Worm (Caenorhabditis elegans) whole organism, young adult: Measurements from ENCODE around the gene gpa-5.

Source experiments
- B0019.2 ChIP-seq: fragments of 200-800 bp; sonication (Bioruptor generic); conservative IDR thresholded peaks from 2 replicates; pipeline ENCODE4 v1.3.6; 2022; ENCODE audit warnings: missing genetic modification reagents, missing genetic modification characterization, missing compliant biosample characterization
- B0035.1 ChIP-seq: sonication (generic microtip); optimal IDR thresholded peaks from 2 replicates; lab custom pipeline; 2016; ENCODE audit warnings: missing genetic modification characterization, mild to moderate bottlenecking, missing compliant biosample characterization, missing genotype, missing genetic modification reagents
- B0261.1 ChIP-seq: sonication (generic microtip); optimal IDR thresholded peaks from 2 replicates; lab custom pipeline; 2016; ENCODE audit warnings: mild to moderate bottlenecking, missing genetic modification characterization, moderate library complexity, missing compliant biosample characterization
- D2030.7 ChIP-seq: fragments of 200-800 bp; sonication (Bioruptor generic); IDR thresholded peaks from 2 replicates; pipeline ENCODE4 v1.3.6; 2022; ENCODE audit warnings: missing genetic modification reagents, missing genetic modification characterization, missing compliant biosample characterization
- F49E8.2 ChIP-seq: sonication (generic microtip); optimal IDR thresholded peaks from 3 replicates; lab custom pipeline; 2017; ENCODE audit warnings: missing genetic modification characterization, mild to moderate bottlenecking, missing compliant biosample characterization, antibody characterized with exemption, moderate library complexity; ENCODE audit not compliant: insufficient read depth
- Y79H2A.3 ChIP-seq: fragments of 200-800 bp; sonication (Bioruptor generic); conservative IDR thresholded peaks from 2 replicates; pipeline ENCODE4 v1.3.6; 2022; ENCODE audit warnings: missing genetic modification reagents, missing genetic modification characterization, missing compliant biosample characterization
- atf-7 ChIP-seq: sonication (generic microtip); optimal IDR thresholded peaks from 2 replicates; lab custom pipeline; 2017; ENCODE audit warnings: mild to moderate bottlenecking, missing genetic modification characterization, missing compliant biosample characterization
- attf-5 ChIP-seq: fragments of 200-800 bp; sonication (Bioruptor generic); optimal IDR thresholded peaks from 2 replicates; lab custom pipeline; 2018; ENCODE audit warnings: mild to moderate bottlenecking, missing genetic modification characterization, missing compliant biosample characterization
- attf-6 ChIP-seq: fragments of 200-800 bp; sonication (Bioruptor generic); IDR thresholded peaks from 2 replicates; pipeline ENCODE4 v1.3.6; 2022; ENCODE audit warnings: missing genetic modification reagents, missing genetic modification characterization, missing compliant biosample characterization
- ceh-27 ChIP-seq: fragments of 200-800 bp; sonication (Bioruptor generic); optimal IDR thresholded peaks from 2 replicates; lab custom pipeline; 2018; ENCODE audit warnings: mild to moderate bottlenecking, missing genetic modification characterization, moderate library complexity, missing compliant biosample characterization
- ceh-91 ChIP-seq: fragments of 200-800 bp; sonication (Bioruptor generic); IDR thresholded peaks from 2 replicates; pipeline ENCODE4 v1.3.6; 2022; ENCODE audit warnings: missing genetic modification reagents, missing genetic modification characterization, missing compliant biosample characterization
- dox-1 ChIP-seq: fragments of 200-800 bp; sonication (Bioruptor generic); IDR thresholded peaks from 2 replicates; pipeline ENCODE4 v1.3.6; 2022; ENCODE audit warnings: missing genetic modification reagents, missing genetic modification characterization, missing compliant biosample characterization
- efl-1 ChIP-seq: fragments of 150-350 bp; optimal IDR thresholded peaks from 2 replicates; lab custom pipeline; 2014; ENCODE audit warnings: missing biosample characterization, missing genetic modification reagents, missing genetic modification characterization
- egrh-3 ChIP-seq: fragments of 200-800 bp; sonication (Bioruptor generic); IDR thresholded peaks from 2 replicates; pipeline ENCODE4 v1.3.6; 2022; ENCODE audit warnings: missing genetic modification reagents, missing genetic modification characterization, missing compliant biosample characterization
- him-1 ChIP-seq: sonication (generic microtip); optimal IDR thresholded peaks from 2 replicates; lab custom pipeline; 2016; ENCODE audit warnings: missing genotype, missing genetic modification reagents, missing genetic modification characterization, missing compliant biosample characterization
- hmg-20 ChIP-seq: fragments of 200-800 bp; sonication (Bioruptor generic); IDR thresholded peaks from 2 replicates; pipeline ENCODE4 v1.3.6; 2022; ENCODE audit warnings: missing genetic modification reagents, missing genetic modification characterization, missing compliant biosample characterization
- hrde-1 ChIP-seq: sonication (generic microtip); optimal IDR thresholded peaks from 2 replicates; lab custom pipeline; 2016; ENCODE audit warnings: missing genetic modification characterization, mild to moderate bottlenecking, missing compliant biosample characterization, moderate library complexity, missing genotype, missing genetic modification reagents, borderline replicate concordance
- hsf-1 ChIP-seq: fragments of 200-800 bp; sonication (Bioruptor generic); IDR thresholded peaks from 2 replicates; pipeline ENCODE4 v1.3.6; 2022; ENCODE audit warnings: missing genetic modification reagents, missing genetic modification characterization, missing compliant biosample characterization
- let-607 ChIP-seq, 2 experiments: fragments of 200-800 bp in 1 of 2; sonication (Bioruptor generic) in 1 of 2; sonication (generic microtip) in 1 of 2; optimal IDR thresholded peaks; 2 replicates each; lab custom pipeline; 2016 to 2018; ENCODE audit warnings: mild to moderate bottlenecking in 2 of 2, missing compliant biosample characterization in 2 of 2, missing genetic modification characterization in 2 of 2, moderate library complexity in 2 of 2, missing genotype in 1 of 2
- lin-26 ChIP-seq: fragments of 200-800 bp; sonication (Bioruptor generic); IDR thresholded peaks from 2 replicates; pipeline ENCODE4 v1.3.6; 2022; ENCODE audit warnings: missing genetic modification reagents, missing genetic modification characterization, missing compliant biosample characterization
- lin-54 ChIP-seq: fragments of 200-800 bp; sonication (Bioruptor generic); optimal IDR thresholded peaks from 2 replicates; lab custom pipeline; 2018; ENCODE audit warnings: mild to moderate bottlenecking, missing genetic modification characterization, missing compliant biosample characterization
- lir-1 ChIP-seq: fragments of 200-800 bp; sonication (Bioruptor generic); conservative IDR thresholded peaks from 2 replicates; pipeline ENCODE4 v1.3.6; 2022; ENCODE audit warnings: missing genetic modification reagents, missing genetic modification characterization, missing compliant biosample characterization
- lsl-1 ChIP-seq: fragments of 200-800 bp; sonication (Bioruptor generic); optimal IDR thresholded peaks from 2 replicates; lab custom pipeline; 2018; ENCODE audit warnings: mild to moderate bottlenecking, missing genetic modification characterization, moderate library complexity, missing compliant biosample characterization
- madf-10 ChIP-seq: sonication (generic microtip); optimal IDR thresholded peaks from 2 replicates; lab custom pipeline; 2016; ENCODE audit warnings: mild to moderate bottlenecking, missing genetic modification characterization, missing compliant biosample characterization
- madf-3 ChIP-seq: fragments of 200-800 bp; sonication (Bioruptor generic); IDR thresholded peaks from 2 replicates; pipeline ENCODE4 v1.3.6; 2022; ENCODE audit warnings: missing genetic modification reagents, missing genetic modification characterization, missing compliant biosample characterization
- madf-8 ChIP-seq: fragments of 200-800 bp; sonication (Bioruptor generic); conservative IDR thresholded peaks from 2 replicates; pipeline ENCODE4 v1.3.6; 2022; ENCODE audit warnings: missing genetic modification reagents, missing genetic modification characterization, missing compliant biosample characterization
- mel-28 ChIP-seq: sonication (generic microtip); optimal IDR thresholded peaks from 2 replicates; lab custom pipeline; 2016; ENCODE audit warnings: borderline replicate concordance, mild to moderate bottlenecking, missing genetic modification characterization, missing compliant biosample characterization
- mes-4 ChIP-seq: sonication (generic microtip); optimal IDR thresholded peaks from 2 replicates; lab custom pipeline; 2016; ENCODE audit warnings: missing genotype, missing genetic modification characterization, missing compliant biosample characterization
- nhr-120 ChIP-seq: fragments of 200-800 bp; sonication (Bioruptor generic); IDR thresholded peaks from 2 replicates; pipeline ENCODE4 v1.3.6; 2022; ENCODE audit warnings: missing genetic modification characterization, missing compliant biosample characterization
- nhr-179 ChIP-seq: sonication (generic microtip); optimal IDR thresholded peaks from 2 replicates; lab custom pipeline; 2016; ENCODE audit warnings: mild to moderate bottlenecking, missing genetic modification characterization, missing compliant biosample characterization
- rcor-1 ChIP-seq: fragments of 200-800 bp; sonication (Bioruptor generic); IDR thresholded peaks from 2 replicates; pipeline ENCODE4 v1.3.6; 2022; ENCODE audit warnings: missing genetic modification reagents, missing genetic modification characterization, missing compliant biosample characterization
- rec-8 ChIP-seq, 2 experiments: sonication (generic microtip); optimal IDR thresholded peaks; 2 replicates each; lab custom pipeline; 2016; ENCODE audit warnings: mild to moderate bottlenecking in 2 of 2, missing genetic modification characterization in 2 of 2, missing genetic modification reagents in 2 of 2, missing genotype in 2 of 2, missing biosample characterization in 1 of 2, missing compliant biosample characterization in 1 of 2, moderate library complexity in 1 of 2
- repo-1 ChIP-seq: sonication (generic microtip); optimal IDR thresholded peaks from 2 replicates; lab custom pipeline; 2017; ENCODE audit warnings: mild to moderate bottlenecking, missing genetic modification characterization, missing compliant biosample characterization
- rpc-1 ChIP-seq, 2 experiments: fragments of 150-350 bp in 1 of 2; sonication (generic microtip) in 1 of 2; optimal IDR thresholded peaks; 2 replicates each; lab custom pipeline; 2014 to 2018; ENCODE audit warnings: missing biosample characterization in 1 of 2, missing genetic modification characterization in 1 of 2, missing genetic modification reagents in 1 of 2, missing genotype in 1 of 2
- snpc-1.1 ChIP-seq: sonication (generic microtip); optimal IDR thresholded peaks from 2 replicates; lab custom pipeline; 2017; ENCODE audit warnings: missing genetic modification characterization, mild to moderate bottlenecking, missing compliant biosample characterization, antibody characterized with exemption, moderate library complexity, missing genotype, missing genetic modification reagents; ENCODE audit not compliant: insufficient read depth
- snpc-1.3 ChIP-seq: sonication (generic microtip); optimal IDR thresholded peaks from 2 replicates; lab custom pipeline; 2017; ENCODE audit warnings: missing genetic modification characterization, mild to moderate bottlenecking, missing compliant biosample characterization, antibody characterized with exemption, moderate library complexity, missing genotype, missing genetic modification reagents; ENCODE audit not compliant: insufficient read depth
- sptf-2 ChIP-seq: fragments of 200-800 bp; sonication (Bioruptor generic); optimal IDR thresholded peaks from 2 replicates; lab custom pipeline; 2018; ENCODE audit warnings: mild to moderate bottlenecking, missing genetic modification characterization, missing compliant biosample characterization
- tbp1 ChIP-seq: fragments of 200-800 bp; sonication (Bioruptor generic); optimal IDR thresholded peaks from 2 replicates; lab custom pipeline; 2018; ENCODE audit warnings: mild to moderate bottlenecking, missing genetic modification characterization, missing compliant biosample characterization
- tbx-9 ChIP-seq: sonication (generic microtip); optimal IDR thresholded peaks from 2 replicates; lab custom pipeline; 2016; ENCODE audit warnings: borderline replicate concordance, missing genetic modification characterization, inconsistent platforms, missing compliant biosample characterization
- unc-130 ChIP-seq: sonication (generic microtip); optimal IDR thresholded peaks from 2 replicates; lab custom pipeline; 2016; ENCODE audit warnings: missing genetic modification reagents, missing genetic modification characterization, missing compliant biosample characterization
- ztf-18 ChIP-seq: sonication (generic microtip); optimal IDR thresholded peaks from 2 replicates; lab custom pipeline; 2016; ENCODE audit warnings: missing genotype, mild to moderate bottlenecking, missing genetic modification characterization, missing compliant biosample characterization
- ztf-26 ChIP-seq: sonication (generic microtip); optimal IDR thresholded peaks from 2 replicates; lab custom pipeline; 2017; ENCODE audit warnings: missing genetic modification characterization, missing compliant biosample characterization
- ztf-28 ChIP-seq: fragments of 200-800 bp; sonication (Bioruptor generic); IDR thresholded peaks from 2 replicates; pipeline ENCODE4 v1.3.6; 2022; ENCODE audit warnings: missing genetic modification reagents, missing genetic modification characterization, missing compliant biosample characterization
- ztf-6 ChIP-seq: fragments of 200-800 bp; sonication (Bioruptor generic); IDR thresholded peaks from 2 replicates; pipeline ENCODE4 v1.3.6; 2022; ENCODE audit warnings: missing genetic modification reagents, missing genetic modification characterization, missing compliant biosample characterization

The gpa-5 gene

ce11 chrX:2110603-2111327 lies 10.1 kb downstream of the gpa-5 start:
- TF ChIP-seq B0019.2 (GFP tag; lab: Robert Waterston, UW) (no peak), rcor-1 (GFP tag; lab: Robert Waterston, UW) (no peak), unc-130 (GFP tag; lab: Kevin White, UChicago) (no peak), him-1 (tag; lab: Kevin White, UChicago) (no peak), dox-1 (GFP tag; lab: Robert Waterston, UW) (no peak), Y79H2A.3 (GFP tag; lab: Robert Waterston, UW) (no peak), attf-6 (no peak), ceh-27 (no peak), madf-8 (GFP tag; lab: Robert Waterston, UW) (no peak), D2030.7 (no peak), repo-1 (tag; lab: Kevin White, UChicago) (no peak), rpc-1 (optimal IDR thresholded peaks at IDR 0.05; lab: Kevin White, UChicago) (no peak), rpc-1 (tag; optimal IDR thresholded peaks at IDR 0.05; lab: Kevin White, UChicago) (no peak), ztf-6 (no peak), lsl-1 (GFP tag; lab: Kevin White, UChicago) (no peak), tbx-9 (no peak), ceh-91 (GFP tag; lab: Robert Waterston, UW) (no peak)

DNA sequence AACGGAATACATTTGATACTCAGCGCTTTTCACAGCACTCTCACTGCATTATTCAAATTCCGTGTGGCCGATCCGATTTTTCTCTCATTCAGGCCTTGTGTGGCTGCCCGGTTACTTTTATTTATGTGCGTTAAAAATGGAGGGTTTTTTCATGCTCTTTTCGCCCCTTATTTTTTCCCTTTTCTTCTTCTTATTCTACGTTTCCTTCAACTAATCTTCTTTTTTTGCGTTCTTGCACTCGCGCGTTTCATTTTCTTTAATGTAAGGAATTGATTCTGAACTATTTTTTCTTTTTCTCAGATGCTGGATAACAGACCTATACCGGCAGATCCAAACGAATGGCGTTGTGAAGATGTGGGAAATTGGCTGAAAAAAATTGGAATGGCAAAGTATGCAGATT lies 12.2 kb downstream of the gpa-5 start, which contains the start of gene F53B1.2:
Gene F53B1.2, plus strand, starts transcription at position 301 of the 400 bp plus-strand sequence.
- TF ChIP-seq lin-54 (GFP tag; lab: Kevin White, UChicago) (no peak), B0035.1 (tag; lab: Kevin White, UChicago) (no peak), rec-8 (tag; optimal IDR thresholded peaks at IDR 0.05; lab: Kevin White, UChicago) (no peak), nhr-179 (tag; lab: Kevin White, UChicago) (no peak), madf-8 (GFP tag; lab: Robert Waterston, UW) (no peak), mes-4 (tag; lab: Kevin White, UChicago) (no peak), sptf-2 (GFP tag; lab: Kevin White, UChicago) (no peak), atf-7 (tag; lab: Kevin White, UChicago) (no peak), hsf-1 (GFP tag; lab: Robert Waterston, UW) (no peak), snpc-1.3 (tag; lab: Kevin White, UChicago) (no peak), lir-1 (GFP tag; lab: Robert Waterston, UW) (no peak), ztf-26 (tag; lab: Kevin White, UChicago) (no peak)

ce11 chrX:2108182-2108581 lies 12.7 kb downstream of the gpa-5 start:
- TF ChIP-seq mel-28 (no peak), madf-10 (tag; lab: Kevin White, UChicago) (no peak), dox-1 (GFP tag; lab: Robert Waterston, UW) (no peak), attf-5 (no peak), ztf-28 (no peak), egrh-3 (GFP tag; lab: Robert Waterston, UW) (no peak), hrde-1 (no peak), madf-3 (no peak), F49E8.2 (tag; lab: Kevin White, UChicago) (no peak), lin-26 (no peak), hmg-20 (GFP tag; lab: Robert Waterston, UW) (no peak), snpc-1.1 (no peak), B0261.1 (tag; lab: Kevin White, UChicago) (no peak), let-607 (tag; optimal IDR thresholded peaks at IDR 0.05; lab: Kevin White, UChicago) (no peak), tbp1 (GFP tag; lab: Kevin White, UChicago) (no peak), efl-1 (GFP tag; lab: Kevin White, UChicago) (no peak), ztf-18 (tag; lab: Kevin White, UChicago) (no peak), nhr-120 (GFP tag; lab: Robert Waterston, UW) (no peak), rcor-1 (GFP tag; lab: Robert Waterston, UW) (no peak), tbx-9 (no peak)
